Worm (Caenorhabditis elegans) whole organism, young adult: Measurements from ENCODE around the gene F02C9.1.

Experiments used
- F37B4.10 ChIP-seq: fragments of 200-800 bp; sonication (Bioruptor generic); IDR thresholded peaks from 2 replicates; pipeline ENCODE4 v1.3.6; 2022; ENCODE audit warnings: missing genetic modification characterization, missing compliant biosample characterization
- ama-1 ChIP-seq, 3 experiments: fragments of 150-350 bp in 1 of 3; sonication (generic microtip) in 2 of 3; optimal IDR thresholded peaks; 2 replicates each; lab custom pipeline; 2014 to 2018; ENCODE audit warnings: missing biosample characterization in 2 of 3, missing genetic modification characterization in 2 of 3, missing genetic modification reagents in 2 of 3
- cebp-1 ChIP-seq, 2 experiments: fragments of 200-800 bp in 1 of 2; sonication (Bioruptor generic) in 1 of 2; sonication (generic microtip) in 1 of 2; IDR thresholded peaks in 1 of 2; optimal IDR thresholded peaks in 1 of 2; 2 replicates each; pipeline versions ENCODE4 v1.3.6 to Lab custom; 2017 to 2022; ENCODE audit warnings: missing compliant biosample characterization in 2 of 2, missing genetic modification characterization in 2 of 2, mild to moderate bottlenecking in 1 of 2, missing genetic modification reagents in 1 of 2, moderate library complexity in 1 of 2
- ceh-91 ChIP-seq: fragments of 200-800 bp; sonication (Bioruptor generic); IDR thresholded peaks from 2 replicates; pipeline ENCODE4 v1.3.6; 2022; ENCODE audit warnings: missing genetic modification reagents, missing genetic modification characterization, missing compliant biosample characterization
- die-1 ChIP-seq: sonication (generic microtip); optimal IDR thresholded peaks from 2 replicates; lab custom pipeline; 2016; ENCODE audit warnings: missing genotype, mild to moderate bottlenecking, missing genetic modification characterization, missing compliant biosample characterization
- dpl-1 ChIP-seq: fragments of 150-350 bp; optimal IDR thresholded peaks from 2 replicates; lab custom pipeline; 2014; ENCODE audit warnings: missing biosample characterization, missing genetic modification reagents, missing genetic modification characterization
- ekl-4 ChIP-seq: fragments of 200-800 bp; sonication (Bioruptor generic); IDR thresholded peaks from 2 replicates; pipeline ENCODE4 v1.3.6; 2022; ENCODE audit warnings: missing genetic modification reagents, missing genetic modification characterization, missing compliant biosample characterization
- unc-62 ChIP-seq: fragments of 150-350 bp; optimal IDR thresholded peaks from 2 replicates; lab custom pipeline; 2014; ENCODE audit warnings: missing biosample characterization, missing genetic modification reagents, missing genetic modification characterization

DNA sequence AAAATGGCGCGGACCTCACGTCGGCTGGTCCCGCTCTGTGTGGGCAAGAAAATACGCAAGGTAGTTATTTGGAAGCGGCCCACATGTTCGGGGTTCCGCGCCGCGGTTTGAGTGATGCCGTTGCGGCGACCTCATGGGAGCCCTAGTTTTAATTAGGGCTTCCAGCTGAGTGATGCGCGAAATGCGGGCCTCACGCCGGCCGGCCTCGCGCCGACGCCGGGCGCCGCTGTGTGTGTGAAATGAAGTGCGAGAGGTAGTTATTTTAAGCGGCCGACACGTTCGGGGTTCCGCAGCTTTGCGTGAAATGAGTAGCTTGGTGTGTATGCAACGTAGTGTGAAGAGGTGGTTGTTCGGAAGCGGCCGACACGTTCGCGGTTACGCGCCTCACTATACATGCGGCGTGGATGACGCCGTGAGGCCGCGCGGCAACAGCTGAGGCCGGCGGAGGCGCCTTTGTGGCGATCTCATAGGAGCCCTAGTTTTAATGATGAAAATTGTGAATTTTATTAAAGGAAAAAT is 11.5 kb downstream of the F02C9.1 start:
- TF ChIP-seq F37B4.10 (GFP tag; lab: Robert Waterston, UW), result no peak
- no peak for TF ChIP-seq ceh-91 (GFP tag; lab: Robert Waterston, UW)
- no peak for TF ChIP-seq ama-1 (optimal IDR thresholded peaks at IDR 0.05; lab: Kevin White, UChicago)
- no peak for TF ChIP-seq ama-1 (GFP tag; optimal IDR thresholded peaks at IDR 0.05; lab: Kevin White, UChicago)
- no peak for TF ChIP-seq die-1 (tag; lab: Kevin White, UChicago)
- TF ChIP-seq dpl-1 (GFP tag; lab: Kevin White, UChicago), result no peak
- no peak for TF ChIP-seq unc-62 (GFP tag; lab: Kevin White, UChicago)
- TF ChIP-seq ekl-4 (GFP tag; lab: Robert Waterston, UW), result no peak
- TF ChIP-seq cebp-1 (GFP tag; IDR thresholded peaks at IDR 0.05; lab: Robert Waterston, UW), result no peak
- TF ChIP-seq cebp-1 (tag; optimal IDR thresholded peaks at IDR 0.05; lab: Kevin White, UChicago), result no peak
